Fruit fly (Drosophila melanogaster): Measurements from ENCODE around the gene Mccc1.

Gene Mccc1

DNA sequence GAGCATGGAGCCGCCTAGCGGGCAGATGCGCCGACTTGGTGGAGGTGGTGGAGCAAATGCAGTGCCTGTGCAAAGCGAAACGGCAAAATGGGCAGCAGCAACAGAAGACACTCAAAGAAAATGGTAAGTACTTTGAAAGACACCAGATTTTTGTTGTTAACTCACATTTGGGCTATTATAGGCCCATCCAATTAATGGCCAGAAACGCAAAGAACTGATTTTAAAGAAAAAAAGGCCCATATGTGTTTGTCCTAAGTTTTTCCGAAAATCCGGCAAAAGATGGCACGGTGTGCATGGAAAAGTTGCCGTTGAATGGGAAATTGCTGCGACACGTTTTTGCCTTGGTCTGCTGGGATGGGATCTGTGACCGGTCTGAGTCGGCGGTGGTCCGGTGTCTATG, 25.5 kb downstream of the Mccc1 start:
- no peak for TF ChIP-seq tj (GFP tag; optimal IDR thresholded peaks at IDR 0.05)
- TF ChIP-seq cnc (optimal IDR thresholded peaks at IDR 0.05): no peak
- no peak for TF ChIP-seq bab1 (GFP tag; optimal IDR thresholded peaks at IDR 0.05)
- no peak for TF ChIP-seq CG7101 (tag; optimal IDR thresholded peaks at IDR 0.05)
- TF ChIP-seq Crg-1 (GFP tag; optimal IDR thresholded peaks at IDR 0.05): no peak
- no peak for TF ChIP-seq pad (GFP tag; optimal IDR thresholded peaks at IDR 0.05)
- TF ChIP-seq CG5204 (GFP tag; optimal IDR thresholded peaks at IDR 0.05): no peak
- no peak for TF ChIP-seq Clk (GFP tag; optimal IDR thresholded peaks at IDR 0.05)
- TF ChIP-seq CG12768 (GFP tag; optimal IDR thresholded peaks at IDR 0.05): no peak
- no peak for TF ChIP-seq Mnt (GFP tag; optimal IDR thresholded peaks at IDR 0.05)

DNA sequence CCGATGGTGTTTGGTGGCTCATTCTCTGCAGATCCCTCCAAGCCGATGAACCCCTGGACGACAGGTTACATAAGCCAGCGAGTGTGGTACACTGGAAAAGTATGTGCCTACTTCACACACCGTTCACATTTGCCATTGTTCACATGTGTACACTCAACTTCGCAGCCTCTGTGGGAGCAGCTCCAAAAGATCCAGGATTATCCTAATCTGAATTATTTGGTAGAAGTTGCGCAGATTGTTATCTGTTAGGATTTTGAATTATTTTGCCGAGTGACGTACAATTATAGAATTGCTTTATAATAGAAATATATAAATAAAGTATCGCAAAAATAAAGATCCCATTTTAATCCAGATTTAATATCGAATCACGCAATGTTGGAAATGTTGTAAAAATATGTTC, 26.2 kb downstream of the Mccc1 start:
- TF ChIP-seq kay (GFP tag; ENCODE audit: borderline replicate concordance): no peak
- TF ChIP-seq cnc (optimal IDR thresholded peaks at IDR 0.05): no peak
- TF ChIP-seq tj (GFP tag; optimal IDR thresholded peaks at IDR 0.05): no peak
- TF ChIP-seq CG12768 (GFP tag; optimal IDR thresholded peaks at IDR 0.05): no peak
- no peak for TF ChIP-seq Crg-1 (GFP tag; optimal IDR thresholded peaks at IDR 0.05)
- TF ChIP-seq cic (GFP tag; optimal IDR thresholded peaks at IDR 0.05): no peak
- no peak for TF ChIP-seq ovo (GFP tag; optimal IDR thresholded peaks at IDR 0.05)
- no peak for TF ChIP-seq CG7045 (GFP tag; optimal IDR thresholded peaks at IDR 0.05)
- TF ChIP-seq CG14711 (tag; optimal IDR thresholded peaks at IDR 0.05): no peak
- TF ChIP-seq Mnt (GFP tag; optimal IDR thresholded peaks at IDR 0.05): no peak
- no peak for TF ChIP-seq pad (GFP tag; optimal IDR thresholded peaks at IDR 0.05)
- TF ChIP-seq CG5204 (GFP tag; optimal IDR thresholded peaks at IDR 0.05): no peak
- no peak for TF ChIP-seq CG1620 (GFP tag; optimal IDR thresholded peaks at IDR 0.05)
- no peak for TF ChIP-seq CG7101 (tag; optimal IDR thresholded peaks at IDR 0.05)
- no peak for TF ChIP-seq Hr96 (GFP tag; optimal IDR thresholded peaks at IDR 0.05)
- no peak for TF ChIP-seq CG11617 (GFP tag; optimal IDR thresholded peaks at IDR 0.05)
- no peak for TF ChIP-seq Clk (GFP tag; optimal IDR thresholded peaks at IDR 0.05)
- no peak for TF ChIP-seq CG33017 (tag; optimal IDR thresholded peaks at IDR 0.05)
- no peak for TF ChIP-seq bab1 (GFP tag; optimal IDR thresholded peaks at IDR 0.05)
- no peak for TF ChIP-seq toe (GFP tag; optimal IDR thresholded peaks at IDR 0.05)

DNA sequence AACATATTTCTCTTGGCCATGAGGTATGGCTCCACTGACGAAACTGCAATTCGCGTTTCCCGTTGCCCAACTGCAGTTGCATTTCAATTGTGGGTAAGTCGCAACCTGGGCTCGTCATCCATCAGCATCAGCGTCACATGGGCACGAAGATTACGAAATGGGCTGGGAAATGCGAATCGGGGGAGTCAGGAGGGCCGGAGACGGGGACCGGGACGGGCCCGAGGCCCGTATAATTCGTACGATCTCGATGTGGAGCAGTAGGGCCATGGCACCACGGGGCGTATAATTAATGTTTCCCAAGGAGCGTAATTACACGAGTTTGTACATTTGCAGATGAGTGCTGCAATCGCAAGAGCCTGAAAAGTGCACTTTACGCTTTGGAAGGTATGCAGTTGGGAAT, 28.6 kb downstream of the Mccc1 start:
- TF ChIP-seq Clk (GFP tag; optimal IDR thresholded peaks at IDR 0.05): no peak
- TF ChIP-seq cnc (optimal IDR thresholded peaks at IDR 0.05): no peak

DNA sequence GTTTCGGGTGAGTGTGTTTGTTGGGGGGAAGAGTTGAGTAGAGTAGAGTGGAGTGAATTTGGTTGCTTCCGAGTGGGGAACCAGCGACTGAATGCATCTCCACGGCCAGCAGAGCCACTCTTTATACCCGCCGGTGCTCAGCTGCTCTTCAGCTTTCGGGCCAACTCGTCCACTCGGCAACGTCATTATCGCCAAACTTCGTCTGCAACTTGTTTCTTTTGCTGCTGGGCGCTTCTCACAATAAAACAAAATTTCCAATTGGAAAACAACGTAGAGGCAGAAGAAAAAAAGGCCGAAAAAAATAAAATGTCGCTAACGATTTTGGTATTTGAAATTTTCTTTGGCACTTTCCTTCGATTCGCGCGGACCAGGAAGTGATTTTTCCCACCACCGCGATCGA, 29.0 kb downstream of the Mccc1 start, which contains the start of gene CG2150:
Gene CG2150 (minus strand): TSS at position 101 of the 400 bp plus-strand sequence.
- TF ChIP-seq CG5204 (GFP tag; optimal IDR thresholded peaks at IDR 0.05) (no peak), cnc (optimal IDR thresholded peaks at IDR 0.05) (no peak), CG11617 (GFP tag; optimal IDR thresholded peaks at IDR 0.05) (no peak), CG12768 (GFP tag; optimal IDR thresholded peaks at IDR 0.05) (no peak), pad (GFP tag; optimal IDR thresholded peaks at IDR 0.05) (no peak), CG33017 (tag; optimal IDR thresholded peaks at IDR 0.05) (no peak), kay (GFP tag; ENCODE audit: borderline replicate concordance) (no peak), Mnt (GFP tag; optimal IDR thresholded peaks at IDR 0.05) (no peak), CG14711 (tag; optimal IDR thresholded peaks at IDR 0.05) (no peak), CG7045 (GFP tag; optimal IDR thresholded peaks at IDR 0.05) (no peak), CG1620 (GFP tag; optimal IDR thresholded peaks at IDR 0.05) (no peak), bab1 (GFP tag; optimal IDR thresholded peaks at IDR 0.05) (no peak), ovo (GFP tag; optimal IDR thresholded peaks at IDR 0.05) (no peak)

DNA sequence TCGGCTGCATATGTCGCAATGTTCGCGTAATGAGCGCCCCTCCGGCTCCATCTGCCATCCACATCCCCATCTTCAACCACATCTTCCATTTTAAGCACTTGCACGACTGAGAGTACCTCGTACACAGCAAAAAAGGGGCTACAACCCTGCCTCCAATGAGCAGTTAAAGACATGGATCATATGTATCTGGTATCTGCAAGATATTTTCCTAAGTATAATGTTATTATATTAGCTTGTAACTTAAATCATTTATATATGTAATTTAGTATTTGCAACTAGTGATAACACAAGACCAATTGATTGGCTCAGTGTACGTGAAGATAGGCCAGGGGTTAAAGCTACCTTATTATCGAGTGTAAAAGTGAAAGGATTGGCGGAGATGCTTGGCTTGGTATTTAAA, 31.0 kb downstream of the Mccc1 start:
- TF ChIP-seq Crg-1 (GFP tag; optimal IDR thresholded peaks at IDR 0.05): no peak
- TF ChIP-seq CG33017 (tag; optimal IDR thresholded peaks at IDR 0.05): no peak
- no peak for TF ChIP-seq Hr96 (GFP tag; optimal IDR thresholded peaks at IDR 0.05)
- TF ChIP-seq tj (GFP tag; optimal IDR thresholded peaks at IDR 0.05): no peak
- TF ChIP-seq cic (GFP tag; optimal IDR thresholded peaks at IDR 0.05): no peak
- TF ChIP-seq Mnt (GFP tag; optimal IDR thresholded peaks at IDR 0.05): no peak
- no peak for TF ChIP-seq cnc (optimal IDR thresholded peaks at IDR 0.05)
- no peak for TF ChIP-seq CG1620 (GFP tag; optimal IDR thresholded peaks at IDR 0.05)
- no peak for TF ChIP-seq Clk (GFP tag; optimal IDR thresholded peaks at IDR 0.05)
- no peak for TF ChIP-seq CG14711 (tag; optimal IDR thresholded peaks at IDR 0.05)
- no peak for TF ChIP-seq kay (GFP tag; ENCODE audit: borderline replicate concordance)
- no peak for TF ChIP-seq CG5204 (GFP tag; optimal IDR thresholded peaks at IDR 0.05)
- TF ChIP-seq bab1 (GFP tag; optimal IDR thresholded peaks at IDR 0.05): no peak

DNA sequence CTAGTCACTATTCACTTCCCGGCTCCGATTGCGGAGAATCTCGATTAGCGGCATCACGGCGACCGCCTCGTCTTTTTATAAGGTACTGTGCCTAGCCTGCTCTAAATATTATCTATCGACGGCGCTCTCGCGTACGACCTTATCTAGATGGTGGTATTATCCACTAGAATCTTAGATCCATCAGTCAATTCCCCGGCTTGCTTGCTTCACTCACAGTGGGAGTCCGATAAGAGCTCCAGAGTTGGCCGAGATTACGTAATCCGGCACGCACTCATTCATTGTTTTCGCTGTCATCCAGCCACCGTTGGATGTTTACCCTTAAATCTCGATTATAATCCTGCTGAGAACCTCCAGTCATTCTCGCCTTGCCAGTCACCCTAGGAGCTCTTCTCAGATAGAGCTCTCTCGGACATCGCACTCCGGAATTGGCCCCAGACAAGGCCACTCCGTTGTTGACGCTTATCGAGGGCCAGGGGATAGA, 32.1 kb downstream of the Mccc1 start, which contains the start of gene Smvt:
Gene Smvt (minus strand): TSS at position 51 of the 481 bp plus-strand sequence.
- TF ChIP-seq CG7045 (GFP tag; optimal IDR thresholded peaks at IDR 0.05): no peak
- TF ChIP-seq Clk (GFP tag; optimal IDR thresholded peaks at IDR 0.05): no peak
- TF ChIP-seq tj (GFP tag; optimal IDR thresholded peaks at IDR 0.05): no peak
- peak in 1 of 2 experiments; percentile 13 for TF ChIP-seq cnc (optimal IDR thresholded peaks at IDR 0.05)
- no peak for TF ChIP-seq ovo (GFP tag; optimal IDR thresholded peaks at IDR 0.05)
- no peak for TF ChIP-seq pad (GFP tag; optimal IDR thresholded peaks at IDR 0.05)
- TF ChIP-seq cic (GFP tag; optimal IDR thresholded peaks at IDR 0.05): peak; percentile 83

DNA sequence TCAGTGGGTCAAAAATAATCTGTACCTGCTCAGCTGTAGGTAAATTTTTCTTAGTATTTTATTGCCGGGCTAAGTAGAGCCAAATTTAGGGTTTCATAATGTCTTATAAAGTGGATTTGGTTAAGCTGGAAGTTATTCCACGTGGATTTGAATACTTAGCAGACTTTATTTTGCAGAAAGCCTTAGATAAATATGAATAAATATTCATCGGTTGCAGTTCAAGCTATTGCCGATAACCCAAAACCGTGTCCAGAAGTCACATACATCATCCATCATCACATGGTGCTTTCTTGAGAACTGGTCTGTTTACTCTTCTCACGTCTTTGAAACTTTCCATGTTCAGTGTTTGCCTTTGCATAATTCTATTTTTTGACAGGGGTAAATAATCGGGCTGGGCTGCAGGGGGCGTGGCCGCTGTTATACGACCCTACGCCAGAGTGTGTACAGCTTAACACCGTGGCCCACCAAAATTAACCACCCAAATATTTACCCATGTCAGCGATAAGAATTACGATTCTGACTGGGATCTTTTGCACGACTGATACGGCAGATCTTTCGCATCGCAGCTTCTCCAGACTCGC, 35.0 kb downstream of the Mccc1 start, which contains the start of gene CG2187:
Gene CG2187 (minus strand): TSS at position 51 of the 581 bp plus-strand sequence.
- TF ChIP-seq kay (GFP tag; ENCODE audit: borderline replicate concordance) (peak; percentile 17), cic (GFP tag; optimal IDR thresholded peaks at IDR 0.05) (no peak)

All from whole organism, adult.